Worm (Caenorhabditis elegans) whole organism, early embryonic: ENCODE measurements around the gene Y113G7B.28.
A peak's percentile ranks its signal among the peaks of the same experiment; 100 is the strongest.

ENCODE experiments used
- B0310.2 ChIP-seq: sonication (generic microtip); optimal IDR thresholded peaks from 2 replicates; lab custom pipeline; 2016; ENCODE audit warnings: mild to moderate bottlenecking, missing genetic modification characterization, missing compliant biosample characterization
- flt-1 ChIP-seq: fragments of 200-800 bp; sonication (Bioruptor generic); IDR thresholded peaks from 2 replicates; pipeline ENCODE4 v1.3.6; 2022; ENCODE audit warnings: missing genetic modification characterization, missing compliant biosample characterization
- pes-1 ChIP-seq: fragments of 200-800 bp; sonication (Bioruptor generic); IDR thresholded peaks from 2 replicates; pipeline ENCODE4 v1.3.6; 2022; ENCODE audit warnings: missing genetic modification reagents, missing genetic modification characterization, missing compliant biosample characterization
- tbx-11 ChIP-seq: fragments of 200-800 bp; sonication (Bioruptor generic); IDR thresholded peaks from 2 replicates; pipeline ENCODE4 v1.3.6; 2022; ENCODE audit warnings: missing genetic modification characterization, missing compliant biosample characterization

Y113G7B.28 gene

ce11 chrV:20241243-20241862 is 45.6 kb downstream of the Y113G7B.28 start:
- 0 out of 2 replicates have a peak, but pooled peaks have one; percentile 30 for TF ChIP-seq pes-1 (GFP tag; lab: Robert Waterston, UW)
- TF ChIP-seq flt-1 (GFP tag; lab: Robert Waterston, UW) = no peak
- no peak for TF ChIP-seq B0310.2 (tag; lab: Kevin White, UChicago)
- TF ChIP-seq tbx-11 (GFP tag; lab: Robert Waterston, UW) = no peak
